Worm (Caenorhabditis elegans) whole organism, mixed stage, embryonic: Measurements from ENCODE around the gene C16B8.2.
A peak's percentile ranks its signal among the peaks of the same experiment; 100 is the strongest.

Experiments
- M03D4.4 ChIP-seq: sonication (generic microtip); optimal IDR thresholded peaks from 2 replicates; lab custom pipeline; 2017; ENCODE audit warnings: mild to moderate bottlenecking, missing genetic modification characterization, missing compliant biosample characterization
- bed-3 ChIP-seq: fragments of 200-800 bp; sonication (Bioruptor generic); optimal IDR thresholded peaks from 3 replicates; lab custom pipeline; 2018; ENCODE audit warnings: mild to moderate bottlenecking, missing genetic modification characterization, moderate library complexity, missing compliant biosample characterization
- blmp-1 ChIP-seq: fragments of 150-350 bp; optimal IDR thresholded peaks from 2 replicates; lab custom pipeline; 2014; ENCODE audit warnings: missing biosample characterization, missing genetic modification characterization
- ceh-39 ChIP-seq: fragments of 150-350 bp; optimal IDR thresholded peaks from 2 replicates; lab custom pipeline; 2014; ENCODE audit warnings: missing biosample characterization, missing genetic modification characterization
- ceh-83 ChIP-seq: fragments of 200-800 bp; sonication (Bioruptor generic); optimal IDR thresholded peaks from 2 replicates; lab custom pipeline; 2018; ENCODE audit warnings: mild to moderate bottlenecking, missing genetic modification characterization, missing compliant biosample characterization
- ces-1 ChIP-seq: fragments of 150-350 bp; optimal IDR thresholded peaks from 2 replicates; lab custom pipeline; 2014; ENCODE audit warnings: missing biosample characterization, missing genetic modification reagents, missing genetic modification characterization
- cnd-1 ChIP-seq: fragments of 200-800 bp; sonication (Bioruptor generic); optimal IDR thresholded peaks from 2 replicates; lab custom pipeline; 2018; ENCODE audit warnings: mild to moderate bottlenecking, missing genetic modification characterization, missing compliant biosample characterization
- drap-1 ChIP-seq: fragments of 200-800 bp; sonication (Bioruptor generic); optimal IDR thresholded peaks from 3 replicates; lab custom pipeline; 2018; ENCODE audit warnings: mild to moderate bottlenecking, missing genetic modification characterization, missing compliant biosample characterization
- elt-1 ChIP-seq: sonication (generic microtip); optimal IDR thresholded peaks from 2 replicates; lab custom pipeline; 2017; ENCODE audit warnings: missing genetic modification characterization, mild to moderate bottlenecking, missing compliant biosample characterization, antibody characterized with exemption, moderate library complexity, borderline replicate concordance; ENCODE audit not compliant: insufficient read depth
- elt-3 ChIP-seq: fragments of 150-350 bp; optimal IDR thresholded peaks from 2 replicates; lab custom pipeline; 2014; ENCODE audit warnings: missing biosample characterization, missing genetic modification characterization
- ham-2 ChIP-seq: fragments of 200-800 bp; sonication (Bioruptor generic); optimal IDR thresholded peaks from 2 replicates; lab custom pipeline; 2018; ENCODE audit warnings: mild to moderate bottlenecking, missing genetic modification characterization, missing compliant biosample characterization
- hlh-1 ChIP-seq: fragments of 150-350 bp; optimal IDR thresholded peaks from 2 replicates; lab custom pipeline; 2014; ENCODE audit warnings: missing biosample characterization, missing genetic modification reagents, missing genetic modification characterization
- lin-13 ChIP-seq: fragments of 150-350 bp; optimal IDR thresholded peaks from 2 replicates; lab custom pipeline; 2014; ENCODE audit warnings: missing biosample characterization, missing genetic modification characterization
- lin-32 ChIP-seq: fragments of 200-800 bp; sonication (Bioruptor generic); optimal IDR thresholded peaks from 2 replicates; lab custom pipeline; 2018; ENCODE audit warnings: mild to moderate bottlenecking, missing genetic modification characterization, missing compliant biosample characterization
- lsy-2 ChIP-seq: fragments of 150-350 bp; optimal IDR thresholded peaks from 2 replicates; lab custom pipeline; 2014; ENCODE audit warnings: missing biosample characterization, missing genetic modification characterization
- mab-5 ChIP-seq: fragments of 150-350 bp; optimal IDR thresholded peaks from 2 replicates; lab custom pipeline; 2014; ENCODE audit warnings: missing biosample characterization, missing genetic modification characterization
- mep-1 ChIP-seq: fragments of 150-350 bp; optimal IDR thresholded peaks from 2 replicates; lab custom pipeline; 2017; ENCODE audit warnings: missing biosample characterization, missing genetic modification reagents, missing genetic modification characterization, inconsistent platforms
- mls-2 ChIP-seq: sonication (generic microtip); optimal IDR thresholded peaks from 2 replicates; lab custom pipeline; 2016; ENCODE audit warnings: mild to moderate bottlenecking, missing genetic modification characterization, moderate library complexity, missing compliant biosample characterization
- nhr-12 ChIP-seq: fragments of 150-350 bp; optimal IDR thresholded peaks from 2 replicates; lab custom pipeline; 2014; ENCODE audit warnings: missing biosample characterization, missing genetic modification characterization
- nhr-2 ChIP-seq: fragments of 150-350 bp; optimal IDR thresholded peaks from 2 replicates; lab custom pipeline; 2014; ENCODE audit warnings: missing biosample characterization, missing genetic modification characterization
- nhr-237 ChIP-seq: fragments of 150-350 bp; optimal IDR thresholded peaks from 2 replicates; lab custom pipeline; 2014; ENCODE audit warnings: missing biosample characterization, missing genetic modification characterization
- nhr-28 ChIP-seq: fragments of 150-350 bp; optimal IDR thresholded peaks from 2 replicates; lab custom pipeline; 2014; ENCODE audit warnings: missing biosample characterization, missing genetic modification characterization
- nhr-76 ChIP-seq: sonication (generic microtip); optimal IDR thresholded peaks from 2 replicates; lab custom pipeline; 2017; ENCODE audit warnings: missing biosample characterization, missing genetic modification characterization
- pha-4 ChIP-seq: fragments of 150-350 bp; optimal IDR thresholded peaks from 2 replicates; lab custom pipeline; 2018; ENCODE audit warnings: missing biosample characterization, missing genetic modification reagents, missing genetic modification characterization
- snpc-4 ChIP-seq: fragments of 150-350 bp; optimal IDR thresholded peaks from 2 replicates; lab custom pipeline; 2014; ENCODE audit warnings: missing biosample characterization, missing genetic modification characterization
- sptf-1 ChIP-seq: sonication (generic microtip); optimal IDR thresholded peaks from 2 replicates; lab custom pipeline; 2017; ENCODE audit warnings: mild to moderate bottlenecking, missing genetic modification characterization, moderate library complexity, missing compliant biosample characterization
- tbx-8 ChIP-seq: fragments of 200-800 bp; sonication (Bioruptor generic); optimal IDR thresholded peaks from 2 replicates; lab custom pipeline; 2018; ENCODE audit warnings: mild to moderate bottlenecking, missing genetic modification characterization, moderate library complexity, missing compliant biosample characterization
- unc-120 ChIP-seq: sonication (generic microtip); optimal IDR thresholded peaks from 2 replicates; lab custom pipeline; 2017; ENCODE audit warnings: missing genetic modification characterization, missing compliant biosample characterization; ENCODE audit not compliant: poor library complexity, severe bottlenecking
- unc-39 ChIP-seq: fragments of 150-350 bp; optimal IDR thresholded peaks from 2 replicates; lab custom pipeline; 2014; ENCODE audit warnings: missing biosample characterization, missing genetic modification characterization
- unc-62 ChIP-seq: fragments of 150-350 bp; optimal IDR thresholded peaks from 2 replicates; lab custom pipeline; 2014; ENCODE audit warnings: missing biosample characterization, missing genetic modification reagents, missing genetic modification characterization
- zip-8 ChIP-seq: fragments of 150-350 bp; optimal IDR thresholded peaks from 2 replicates; lab custom pipeline; 2014; ENCODE audit warnings: missing biosample characterization, missing genetic modification characterization
- ztf-11 ChIP-seq: fragments of 150-350 bp; optimal IDR thresholded peaks from 2 replicates; lab custom pipeline; 2014; ENCODE audit warnings: missing biosample characterization, missing genetic modification characterization

C16B8.2 gene

DNA sequence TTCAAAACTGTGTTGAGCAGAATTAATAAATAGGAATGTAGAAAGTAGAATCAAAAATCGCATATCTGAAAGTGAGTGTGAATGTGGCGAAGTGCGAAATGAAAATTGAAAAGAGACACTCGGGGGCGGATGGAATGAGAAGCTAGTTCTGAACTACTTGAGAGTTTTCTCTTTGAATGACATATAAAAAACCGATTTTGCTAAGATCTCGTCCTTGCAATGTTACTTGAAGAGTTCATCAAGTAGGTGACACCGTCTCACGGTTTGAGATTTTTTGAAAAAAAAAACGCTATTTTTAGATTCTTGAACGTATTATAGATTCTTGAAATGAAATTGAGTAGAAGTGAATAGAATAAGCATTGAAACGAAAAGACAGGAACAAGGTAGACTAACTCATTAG lies at the start of gene C16B8.2:
C16B8.2 (minus strand) TSS at position 101 of the 400 bp plus-strand sequence.
- no peak for TF ChIP-seq mep-1 (tag; lab: Kevin White, UChicago)
- no peak for TF ChIP-seq ham-2 (GFP tag; lab: Kevin White, UChicago)
- no peak for TF ChIP-seq nhr-12 (tag; lab: Kevin White, UChicago)
- TF ChIP-seq nhr-237: no peak
- no peak for TF ChIP-seq M03D4.4
- TF ChIP-seq nhr-76 (tag; lab: Kevin White, UChicago): no peak
- TF ChIP-seq elt-1 (tag; lab: Kevin White, UChicago): no peak
- TF ChIP-seq zip-8 (tag; lab: Kevin White, UChicago): no peak
- no peak for TF ChIP-seq mls-2 (tag; lab: Kevin White, UChicago)
- no peak for TF ChIP-seq mab-5 (tag; lab: Kevin White, UChicago)
- TF ChIP-seq lsy-2 (tag; lab: Kevin White, UChicago): no peak

DNA sequence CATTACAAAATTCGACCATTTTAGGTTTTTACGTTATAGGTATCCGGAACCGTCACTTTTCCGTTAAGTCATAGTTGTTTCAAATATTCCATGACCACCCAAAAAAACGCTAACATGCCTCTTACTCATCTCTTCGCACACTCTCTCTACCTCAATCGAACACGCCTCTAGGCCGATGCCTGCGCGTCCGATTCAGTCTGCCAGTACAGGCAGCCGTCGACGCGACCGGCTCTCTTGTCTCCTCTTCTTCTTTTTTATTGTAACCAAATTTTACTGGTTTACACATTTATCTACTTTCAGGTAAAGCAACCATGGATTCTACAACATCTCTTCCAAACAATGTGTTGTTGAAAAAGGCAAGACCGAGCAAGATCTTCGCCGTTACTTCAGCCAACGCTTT lies 45.7 kb upstream of the C16B8.2 start, which contains the start of gene mop-25.1:
mop-25.1 (plus strand) TSS at position 301 of the 400 bp plus-strand sequence.
- TF ChIP-seq blmp-1 (tag; lab: Kevin White, UChicago) (no peak), elt-3 (tag; lab: Kevin White, UChicago) (no peak), ham-2 (GFP tag; lab: Kevin White, UChicago) (no peak), mls-2 (tag; lab: Kevin White, UChicago) (no peak), snpc-4 (no peak), lin-13 (tag; lab: Kevin White, UChicago) (no peak), nhr-237 (no peak), unc-39 (tag; lab: Kevin White, UChicago) (no peak), elt-1 (tag; lab: Kevin White, UChicago) (no peak), unc-120 (tag; lab: Kevin White, UChicago) (no peak), tbx-8 (GFP tag; lab: Kevin White, UChicago) (no peak), lin-32 (GFP tag; lab: Kevin White, UChicago) (no peak), bed-3 (GFP tag; lab: Kevin White, UChicago) (no peak), sptf-1 (tag; lab: Kevin White, UChicago) (no peak), zip-8 (tag; lab: Kevin White, UChicago) (no peak), nhr-2 (tag; lab: Kevin White, UChicago) (no peak)

DNA sequence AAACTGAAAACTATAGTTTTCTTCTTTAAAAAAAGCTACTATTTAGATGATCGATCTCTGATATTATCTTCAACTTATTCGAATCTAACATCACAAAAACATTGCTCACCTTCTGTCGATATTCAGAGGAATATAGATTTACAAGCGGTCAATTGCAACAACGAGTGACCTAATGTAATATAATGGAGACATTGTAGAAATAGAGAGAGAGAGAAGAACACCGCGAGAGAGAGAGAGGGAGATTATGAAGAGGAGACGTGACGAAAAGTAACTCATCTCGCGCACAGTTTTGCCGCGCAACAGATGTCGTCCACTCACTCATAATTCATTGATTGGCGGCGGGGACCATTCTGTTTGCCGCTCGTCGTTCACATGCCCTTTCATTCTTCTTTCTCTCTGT lies 44.2 kb upstream of the C16B8.2 start:
- TF ChIP-seq ceh-39 (tag; lab: Kevin White, UChicago) (peak; percentile 27), hlh-1 (tag; lab: Kevin White, UChicago) (peak; percentile 54), mls-2 (tag; lab: Kevin White, UChicago) (no peak), nhr-12 (tag; lab: Kevin White, UChicago) (no peak), lin-32 (GFP tag; lab: Kevin White, UChicago) (peak; percentile 46), ces-1 (GFP tag; lab: Kevin White, UChicago) (peak; percentile 65), ham-2 (GFP tag; lab: Kevin White, UChicago) (no peak), nhr-2 (tag; lab: Kevin White, UChicago) (peak; percentile 73), cnd-1 (tag; lab: Kevin White, UChicago) (peak; percentile 35)

DNA sequence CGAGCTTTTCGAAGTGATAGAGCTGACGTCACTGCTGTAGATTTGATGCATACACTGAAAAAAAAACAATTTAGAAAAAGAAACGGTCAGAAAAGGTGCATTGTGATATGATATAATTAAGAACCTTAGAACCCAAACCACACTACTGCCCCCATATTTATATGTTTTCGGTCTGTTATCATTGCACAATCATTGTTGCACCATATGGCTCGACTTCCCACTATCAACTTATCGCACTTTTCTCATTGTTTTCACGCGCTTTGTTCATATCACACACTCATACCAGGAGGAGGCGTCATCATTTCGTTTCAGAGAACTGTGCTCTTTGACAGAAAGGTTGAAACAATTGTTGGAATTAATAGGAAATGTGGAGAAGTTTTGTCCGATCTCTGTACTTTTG lies 42.7 kb upstream of the C16B8.2 start:
- TF ChIP-seq nhr-28: no peak
- no peak for TF ChIP-seq lin-32 (GFP tag; lab: Kevin White, UChicago)
- TF ChIP-seq ztf-11 (tag; lab: Kevin White, UChicago): no peak
- TF ChIP-seq ham-2 (GFP tag; lab: Kevin White, UChicago): no peak
- TF ChIP-seq elt-3 (tag; lab: Kevin White, UChicago): no peak
- no peak for TF ChIP-seq ceh-83 (GFP tag; lab: Kevin White, UChicago)
- no peak for TF ChIP-seq hlh-1 (tag; lab: Kevin White, UChicago)
- no peak for TF ChIP-seq ceh-39 (tag; lab: Kevin White, UChicago)
- TF ChIP-seq unc-39 (tag; lab: Kevin White, UChicago): no peak
- TF ChIP-seq elt-1 (tag; lab: Kevin White, UChicago): no peak
- no peak for TF ChIP-seq pha-4 (tag; lab: Kevin White, UChicago)
- no peak for TF ChIP-seq nhr-237
- no peak for TF ChIP-seq drap-1 (GFP tag; lab: Kevin White, UChicago)
- no peak for TF ChIP-seq tbx-8 (GFP tag; lab: Kevin White, UChicago)
- TF ChIP-seq unc-62 (GFP tag; lab: Kevin White, UChicago): no peak
- TF ChIP-seq bed-3 (GFP tag; lab: Kevin White, UChicago): no peak
- TF ChIP-seq, all 35 proteins: peak for 0
